Fruit fly (Drosophila melanogaster): ENCODE results near the gene GAA1.
A peak's percentile ranks its signal among the peaks of the same experiment; 100 is the strongest.

Gene GAA1

DNA sequence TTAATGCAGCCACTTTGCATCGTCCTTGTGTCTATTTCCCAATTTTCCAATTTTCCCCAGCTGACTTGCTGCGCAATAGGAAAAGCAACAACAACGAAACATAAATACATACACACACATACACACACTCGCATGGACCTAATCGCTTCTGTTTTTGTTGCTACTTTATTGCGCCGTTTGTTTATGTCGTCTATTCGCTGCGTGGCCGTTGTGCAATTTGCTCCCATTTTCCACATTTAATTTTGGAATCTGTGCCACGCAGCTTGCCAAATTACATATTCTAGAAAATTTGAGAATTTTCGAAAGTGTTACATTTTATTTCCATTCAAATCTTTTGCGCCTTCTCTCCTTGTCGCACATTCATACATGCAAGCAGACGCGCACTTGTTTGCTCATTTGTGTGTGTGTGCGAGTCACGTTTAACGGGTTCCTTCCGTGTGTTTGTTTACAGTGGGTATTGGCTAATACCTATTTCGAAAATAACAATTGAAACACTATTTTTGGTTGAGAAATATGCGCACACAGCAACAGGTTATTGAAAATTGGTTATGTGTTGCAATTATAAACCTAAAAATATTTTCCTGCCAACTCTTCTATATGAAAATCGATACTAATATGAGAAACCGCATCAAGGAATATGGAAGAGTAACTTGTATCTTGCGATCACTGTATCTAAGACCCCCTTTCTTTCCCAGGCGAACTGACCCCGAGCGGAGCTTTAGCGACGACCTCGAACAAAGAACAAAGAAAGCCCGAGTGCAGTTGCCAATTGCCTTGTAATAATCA is 7.2 kb upstream of the GAA1 start:
- peak; percentile 67 to 87 for TF ChIP-seq ss (GFP tag; optimal IDR thresholded peaks at IDR 0.05)
- TF ChIP-seq Smox (GFP tag; optimal IDR thresholded peaks at IDR 0.05) = peak; percentile 84
- peak; percentile 83 for TF ChIP-seq vri (GFP tag; optimal IDR thresholded peaks at IDR 0.05)
- TF ChIP-seq Hr4 (GFP tag; optimal IDR thresholded peaks at IDR 0.05) = peak; percentile 70
- TF ChIP-seq salr (GFP tag; optimal IDR thresholded peaks at IDR 0.05) = peak; percentile 42 to 71
- peak; percentile 52 for TF ChIP-seq CG9139 (GFP tag; optimal IDR thresholded peaks at IDR 0.05)
- TF ChIP-seq dsx (GFP tag; optimal IDR thresholded peaks at IDR 0.05; ENCODE audit: poor library complexity, severe bottlenecking) = peak; percentile 73
- TF ChIP-seq CG32006 (GFP tag; optimal IDR thresholded peaks at IDR 0.05) = peak; percentile 84
- TF ChIP-seq Gug (GFP tag; IDR thresholded peaks at IDR 0.05) = peak; percentile 78
- peak; percentile 85 for TF ChIP-seq CG15336 (GFP tag; IDR thresholded peaks at IDR 0.05)
- peak; percentile 63 for TF ChIP-seq CG11294 (GFP tag; IDR thresholded peaks at IDR 0.05)
- peak; percentile 86 for TF ChIP-seq CG8119 (GFP tag; IDR thresholded peaks at IDR 0.05)
- TF ChIP-seq fd59A (GFP tag; optimal IDR thresholded peaks at IDR 0.05) = peak; percentile 61
- peak; percentile 77 for TF ChIP-seq CG6792 (GFP tag; optimal IDR thresholded peaks at IDR 0.05)
- TF ChIP-seq Ets21C (GFP tag; optimal IDR thresholded peaks at IDR 0.05) = peak; percentile 78
- peak; percentile 78 for TF ChIP-seq CG6808 (GFP tag; optimal IDR thresholded peaks at IDR 0.05)
- TF ChIP-seq CG6163 (GFP tag; IDR thresholded peaks at IDR 0.05) = peak; percentile 86
- peak; percentile 83 for TF ChIP-seq OdsH (GFP tag; optimal IDR thresholded peaks at IDR 0.05)
- TF ChIP-seq CG4318 (GFP tag; optimal IDR thresholded peaks at IDR 0.05) = no peak
- TF ChIP-seq Hr38 (GFP tag; optimal IDR thresholded peaks at IDR 0.05) = no peak
- peak; percentile 88 for TF ChIP-seq CG31627 (GFP tag; optimal IDR thresholded peaks at IDR 0.05)
- TF ChIP-seq CG1621 (tag; optimal IDR thresholded peaks at IDR 0.05) = peak; percentile 57
- peak; percentile 89 for TF ChIP-seq Hr39 (GFP tag; optimal IDR thresholded peaks at IDR 0.05)
- TF ChIP-seq pdm3 (GFP tag; optimal IDR thresholded peaks at IDR 0.05) = peak; percentile 87
- TF ChIP-seq dac (GFP tag; optimal IDR thresholded peaks at IDR 0.05) = peak; percentile 58
- peak; percentile 95 for TF ChIP-seq svp (GFP tag)
- peak; percentile 49 for TF ChIP-seq Sox15 (GFP tag; optimal IDR thresholded peaks at IDR 0.05)
- peak; percentile 75 for TF ChIP-seq CG11762 (GFP tag; optimal IDR thresholded peaks at IDR 0.05; ENCODE audit: insufficient read depth)
- peak; percentile 66 for TF ChIP-seq CG3032 (tag; optimal IDR thresholded peaks at IDR 0.05)
- peak; percentile 70 for TF ChIP-seq CG6854 (GFP tag; optimal IDR thresholded peaks at IDR 0.05)
- TF ChIP-seq Eip75B (GFP tag; optimal IDR thresholded peaks at IDR 0.05) = peak; percentile 80
- peak; percentile 57 for TF ChIP-seq CG8319 (GFP tag; optimal IDR thresholded peaks at IDR 0.05)
- TF ChIP-seq acj6 (GFP tag; optimal IDR thresholded peaks at IDR 0.05) = peak; percentile 80
- peak; percentile 75 for TF ChIP-seq CG10631 (GFP tag; optimal IDR thresholded peaks at IDR 0.05)
- peak; percentile 78 for TF ChIP-seq Ets96B (tag; optimal IDR thresholded peaks at IDR 0.05)
- TF ChIP-seq cyc (GFP tag; optimal IDR thresholded peaks at IDR 0.05) = peak; percentile 87
- TF ChIP-seq CG16779 (tag; optimal IDR thresholded peaks at IDR 0.05) = peak; percentile 58
- TF ChIP-seq esn (GFP tag; optimal IDR thresholded peaks at IDR 0.05) = peak; percentile 90
- no peak for TF ChIP-seq spab (GFP tag; optimal IDR thresholded peaks at IDR 0.05)
- peak; percentile 81 for TF ChIP-seq CG10669 (GFP tag; optimal IDR thresholded peaks at IDR 0.05)
- peak; percentile 89 for TF ChIP-seq topi (GFP tag; optimal IDR thresholded peaks at IDR 0.05)
- TF ChIP-seq Sox102F (GFP tag; optimal IDR thresholded peaks at IDR 0.05) = peak; percentile 86
- TF ChIP-seq CG8632 (GFP tag; optimal IDR thresholded peaks at IDR 0.05) = peak; percentile 75
- peak; percentile 78 for TF ChIP-seq eg (GFP tag; IDR thresholded peaks at IDR 0.05)
- TF ChIP-seq Lpt (GFP tag; optimal IDR thresholded peaks at IDR 0.05) = peak; percentile 77
- peak; percentile 85 for TF ChIP-seq lz (GFP tag; optimal IDR thresholded peaks at IDR 0.05)
- peak; percentile 80 for TF ChIP-seq achi (GFP tag; optimal IDR thresholded peaks at IDR 0.05)
- TF ChIP-seq CG3919 (GFP tag; optimal IDR thresholded peaks at IDR 0.05) = peak; percentile 84
- peak; percentile 95 for TF ChIP-seq Sox14 (GFP tag; optimal IDR thresholded peaks at IDR 0.05)
- TF ChIP-seq CG11902 (GFP tag; optimal IDR thresholded peaks at IDR 0.05) = peak; percentile 67
